Worm (Caenorhabditis elegans) whole organism, young adult: Measurements from ENCODE around the gene fbxa-148.

ENCODE experiments used
- B0336.3 ChIP-seq: fragments of 200-800 bp; sonication (Bioruptor generic); IDR thresholded peaks from 2 replicates; pipeline ENCODE4 v1.3.6; 2022; ENCODE audit warnings: missing genetic modification characterization, missing compliant biosample characterization
- F22D6.2 ChIP-seq: sonication (generic microtip); optimal IDR thresholded peaks from 2 replicates; lab custom pipeline; 2016; ENCODE audit warnings: mild to moderate bottlenecking, missing genetic modification characterization, missing compliant biosample characterization
- F39B2.1 ChIP-seq: fragments of 200-800 bp; sonication (Bioruptor generic); IDR thresholded peaks from 2 replicates; pipeline ENCODE4 v1.3.6; 2022; ENCODE audit warnings: missing genetic modification reagents, missing genetic modification characterization, missing compliant biosample characterization
- F57A8.1 ChIP-seq: fragments of 200-800 bp; sonication (Bioruptor generic); optimal IDR thresholded peaks from 2 replicates; lab custom pipeline; 2018; ENCODE audit warnings: mild to moderate bottlenecking, missing genetic modification characterization, moderate library complexity, missing compliant biosample characterization
- Y53F4B.3 ChIP-seq: fragments of 200-800 bp; sonication (Bioruptor generic); IDR thresholded peaks from 2 replicates; pipeline ENCODE4 v1.3.6; 2022; ENCODE audit warnings: missing genetic modification reagents, missing genetic modification characterization, missing compliant biosample characterization
- Y53G8AR.9 ChIP-seq: fragments of 200-800 bp; sonication (Bioruptor generic); conservative IDR thresholded peaks from 2 replicates; pipeline ENCODE4 v1.3.6; 2022; ENCODE audit warnings: missing genetic modification reagents, missing genetic modification characterization, missing compliant biosample characterization
- Y56A3A.18 ChIP-seq: fragments of 200-800 bp; sonication (Bioruptor generic); IDR thresholded peaks from 2 replicates; pipeline ENCODE4 v1.3.6; 2022; ENCODE audit warnings: missing genetic modification reagents, missing genetic modification characterization, missing compliant biosample characterization
- Y79H2A.3 ChIP-seq: fragments of 200-800 bp; sonication (Bioruptor generic); conservative IDR thresholded peaks from 2 replicates; pipeline ENCODE4 v1.3.6; 2022; ENCODE audit warnings: missing genetic modification reagents, missing genetic modification characterization, missing compliant biosample characterization
- Y95B8A.8 ChIP-seq: fragments of 200-800 bp; sonication (Bioruptor generic); IDR thresholded peaks from 2 replicates; pipeline ENCODE4 v1.3.6; 2022; ENCODE audit warnings: missing genetic modification reagents, missing genetic modification characterization, missing compliant biosample characterization
- ama-1 ChIP-seq, 3 experiments: fragments of 150-350 bp in 1 of 3; sonication (generic microtip) in 2 of 3; optimal IDR thresholded peaks; 2 replicates each; lab custom pipeline; 2014 to 2018; ENCODE audit warnings: missing biosample characterization in 2 of 3, missing genetic modification characterization in 2 of 3, missing genetic modification reagents in 2 of 3
- cebp-1 ChIP-seq, 2 experiments: fragments of 200-800 bp in 1 of 2; sonication (Bioruptor generic) in 1 of 2; sonication (generic microtip) in 1 of 2; IDR thresholded peaks in 1 of 2; optimal IDR thresholded peaks in 1 of 2; 2 replicates each; pipeline versions ENCODE4 v1.3.6 to Lab custom; 2017 to 2022; ENCODE audit warnings: missing compliant biosample characterization in 2 of 2, missing genetic modification characterization in 2 of 2, mild to moderate bottlenecking in 1 of 2, missing genetic modification reagents in 1 of 2, moderate library complexity in 1 of 2
- dox-1 ChIP-seq: fragments of 200-800 bp; sonication (Bioruptor generic); IDR thresholded peaks from 2 replicates; pipeline ENCODE4 v1.3.6; 2022; ENCODE audit warnings: missing genetic modification reagents, missing genetic modification characterization, missing compliant biosample characterization
- dpl-1 ChIP-seq: fragments of 150-350 bp; optimal IDR thresholded peaks from 2 replicates; lab custom pipeline; 2014; ENCODE audit warnings: missing biosample characterization, missing genetic modification reagents, missing genetic modification characterization
- efl-1 ChIP-seq: fragments of 150-350 bp; optimal IDR thresholded peaks from 2 replicates; lab custom pipeline; 2014; ENCODE audit warnings: missing biosample characterization, missing genetic modification reagents, missing genetic modification characterization
- egrh-3 ChIP-seq: fragments of 200-800 bp; sonication (Bioruptor generic); IDR thresholded peaks from 2 replicates; pipeline ENCODE4 v1.3.6; 2022; ENCODE audit warnings: missing genetic modification reagents, missing genetic modification characterization, missing compliant biosample characterization
- ekl-4 ChIP-seq: fragments of 200-800 bp; sonication (Bioruptor generic); IDR thresholded peaks from 2 replicates; pipeline ENCODE4 v1.3.6; 2022; ENCODE audit warnings: missing genetic modification reagents, missing genetic modification characterization, missing compliant biosample characterization
- ets-4 ChIP-seq: fragments of 200-800 bp; sonication (Bioruptor generic); optimal IDR thresholded peaks from 2 replicates; lab custom pipeline; 2018; ENCODE audit warnings: mild to moderate bottlenecking, missing genetic modification characterization, missing compliant biosample characterization
- him-1 ChIP-seq: sonication (generic microtip); optimal IDR thresholded peaks from 2 replicates; lab custom pipeline; 2016; ENCODE audit warnings: missing genotype, missing genetic modification reagents, missing genetic modification characterization, missing compliant biosample characterization
- hrde-1 ChIP-seq: sonication (generic microtip); optimal IDR thresholded peaks from 2 replicates; lab custom pipeline; 2016; ENCODE audit warnings: missing genetic modification characterization, mild to moderate bottlenecking, missing compliant biosample characterization, moderate library complexity, missing genotype, missing genetic modification reagents, borderline replicate concordance
- hsf-1 ChIP-seq: fragments of 200-800 bp; sonication (Bioruptor generic); IDR thresholded peaks from 2 replicates; pipeline ENCODE4 v1.3.6; 2022; ENCODE audit warnings: missing genetic modification reagents, missing genetic modification characterization, missing compliant biosample characterization
- let-607 ChIP-seq, 2 experiments: fragments of 200-800 bp in 1 of 2; sonication (Bioruptor generic) in 1 of 2; sonication (generic microtip) in 1 of 2; optimal IDR thresholded peaks; 2 replicates each; lab custom pipeline; 2016 to 2018; ENCODE audit warnings: mild to moderate bottlenecking in 2 of 2, missing compliant biosample characterization in 2 of 2, missing genetic modification characterization in 2 of 2, moderate library complexity in 2 of 2, missing genotype in 1 of 2
- lin-35 ChIP-seq, 3 experiments: fragments of 150-350 bp in 2 of 3; sonication (generic microtip) in 1 of 3; optimal IDR thresholded peaks; 2 replicates each; lab custom pipeline; 2014 to 2018; ENCODE audit warnings: missing biosample characterization in 3 of 3, missing genetic modification characterization in 3 of 3, missing genetic modification reagents in 3 of 3
- lin-40 ChIP-seq: sonication (generic microtip); optimal IDR thresholded peaks from 2 replicates; lab custom pipeline; 2016; ENCODE audit warnings: missing genetic modification characterization, mild to moderate bottlenecking, missing compliant biosample characterization, missing genotype, missing genetic modification reagents
- lin-54 ChIP-seq: fragments of 200-800 bp; sonication (Bioruptor generic); optimal IDR thresholded peaks from 2 replicates; lab custom pipeline; 2018; ENCODE audit warnings: mild to moderate bottlenecking, missing genetic modification characterization, missing compliant biosample characterization
- madf-10 ChIP-seq: sonication (generic microtip); optimal IDR thresholded peaks from 2 replicates; lab custom pipeline; 2016; ENCODE audit warnings: mild to moderate bottlenecking, missing genetic modification characterization, missing compliant biosample characterization
- madf-8 ChIP-seq: fragments of 200-800 bp; sonication (Bioruptor generic); conservative IDR thresholded peaks from 2 replicates; pipeline ENCODE4 v1.3.6; 2022; ENCODE audit warnings: missing genetic modification reagents, missing genetic modification characterization, missing compliant biosample characterization
- mcd-1 ChIP-seq: fragments of 200-800 bp; sonication (Bioruptor generic); IDR thresholded peaks from 2 replicates; pipeline ENCODE4 v1.3.6; 2022; ENCODE audit warnings: missing genetic modification reagents, missing genetic modification characterization, missing compliant biosample characterization
- mel-28 ChIP-seq: sonication (generic microtip); optimal IDR thresholded peaks from 2 replicates; lab custom pipeline; 2016; ENCODE audit warnings: borderline replicate concordance, mild to moderate bottlenecking, missing genetic modification characterization, missing compliant biosample characterization
- nfya-1 ChIP-seq: sonication (generic microtip); optimal IDR thresholded peaks from 2 replicates; lab custom pipeline; 2017; ENCODE audit warnings: antibody characterized with exemption, missing compliant biosample characterization, missing genetic modification characterization, borderline replicate concordance; ENCODE audit not compliant: insufficient read depth
- nfyb-1 ChIP-seq: fragments of 200-800 bp; sonication (Bioruptor generic); IDR thresholded peaks from 2 replicates; pipeline ENCODE4 v1.3.6; 2022; ENCODE audit warnings: missing genetic modification reagents, missing genetic modification characterization, missing compliant biosample characterization
- nhr-120 ChIP-seq: fragments of 200-800 bp; sonication (Bioruptor generic); IDR thresholded peaks from 2 replicates; pipeline ENCODE4 v1.3.6; 2022; ENCODE audit warnings: missing genetic modification characterization, missing compliant biosample characterization
- rcor-1 ChIP-seq: fragments of 200-800 bp; sonication (Bioruptor generic); IDR thresholded peaks from 2 replicates; pipeline ENCODE4 v1.3.6; 2022; ENCODE audit warnings: missing genetic modification reagents, missing genetic modification characterization, missing compliant biosample characterization
- repo-1 ChIP-seq: sonication (generic microtip); optimal IDR thresholded peaks from 2 replicates; lab custom pipeline; 2017; ENCODE audit warnings: mild to moderate bottlenecking, missing genetic modification characterization, missing compliant biosample characterization
- snpc-1.3 ChIP-seq: sonication (generic microtip); optimal IDR thresholded peaks from 2 replicates; lab custom pipeline; 2017; ENCODE audit warnings: missing genetic modification characterization, mild to moderate bottlenecking, missing compliant biosample characterization, antibody characterized with exemption, moderate library complexity, missing genotype, missing genetic modification reagents; ENCODE audit not compliant: insufficient read depth
- snpc-3.4 ChIP-seq: sonication (generic microtip); optimal IDR thresholded peaks from 2 replicates; lab custom pipeline; 2017; ENCODE audit warnings: missing genetic modification characterization, mild to moderate bottlenecking, missing compliant biosample characterization, antibody characterized with exemption, moderate library complexity, missing genotype, missing genetic modification reagents
- snpc-4 ChIP-seq, 5 experiments: fragments of 150-350 bp in 1 of 5; sonication (generic microtip) in 4 of 5; optimal IDR thresholded peaks; 2 replicates each; lab custom pipeline; 2014 to 2018; ENCODE audit warnings: missing genetic modification characterization in 5 of 5, missing biosample characterization in 3 of 5, antibody characterized with exemption in 2 of 5, mild to moderate bottlenecking in 2 of 5, missing compliant biosample characterization in 2 of 5, missing genotype in 2 of 5, moderate library complexity in 2 of 5, missing genetic modification reagents in 1 of 5
- somi-1 ChIP-seq: fragments of 200-800 bp; sonication (Bioruptor generic); optimal IDR thresholded peaks from 2 replicates; lab custom pipeline; 2018; ENCODE audit warnings: mild to moderate bottlenecking, missing genetic modification characterization, missing compliant biosample characterization
- tbp1 ChIP-seq: fragments of 200-800 bp; sonication (Bioruptor generic); optimal IDR thresholded peaks from 2 replicates; lab custom pipeline; 2018; ENCODE audit warnings: mild to moderate bottlenecking, missing genetic modification characterization, missing compliant biosample characterization
- tlf-1 ChIP-seq: fragments of 200-800 bp; sonication (Bioruptor generic); optimal IDR thresholded peaks from 2 replicates; lab custom pipeline; 2018; ENCODE audit warnings: mild to moderate bottlenecking, missing genetic modification characterization, missing compliant biosample characterization
- xnd-1 ChIP-seq: sonication (generic microtip); optimal IDR thresholded peaks from 2 replicates; lab custom pipeline; 2016; ENCODE audit warnings: missing genotype, missing genetic modification reagents, missing genetic modification characterization, missing compliant biosample characterization
- ztf-25 ChIP-seq: fragments of 200-800 bp; sonication (Bioruptor generic); IDR thresholded peaks from 2 replicates; pipeline ENCODE4 v1.3.6; 2022; ENCODE audit warnings: missing genetic modification reagents, missing genetic modification characterization, missing compliant biosample characterization
- ztf-28 ChIP-seq: fragments of 200-800 bp; sonication (Bioruptor generic); IDR thresholded peaks from 2 replicates; pipeline ENCODE4 v1.3.6; 2022; ENCODE audit warnings: missing genetic modification reagents, missing genetic modification characterization, missing compliant biosample characterization

The fbxa-148 gene

ce11 chrV:16958975-16959374, 20.1 kb downstream of the fbxa-148 start:
- peak; percentile 15; the same call in 1 of the 2 replicates for TF ChIP-seq nfyb-1 (GFP tag; lab: Robert Waterston, UW)
- TF ChIP-seq rcor-1 (GFP tag; lab: Robert Waterston, UW): no peak

- TF ChIP-seq nfyb-1 (GFP tag; lab: Robert Waterston, UW) (peak; percentile 84), Y53G8AR.9 (peak; percentile 72; the same call in 1 of the 2 replicates), F57A8.1 (GFP tag; lab: Kevin White, UChicago) (no peak), ztf-28 (GFP tag; lab: Robert Waterston, UW) (no peak), hsf-1 (GFP tag; lab: Robert Waterston, UW) (0 out of 2 replicates have a peak, but pooled peaks have one; percentile 51), F22D6.2 (tag; lab: Kevin White, UChicago) (no peak), ekl-4 (GFP tag; lab: Robert Waterston, UW) (peak; percentile 83), madf-10 (tag; lab: Kevin White, UChicago) (peak; percentile 20), repo-1 (tag; lab: Kevin White, UChicago) (no peak), B0336.3 (GFP tag; lab: Robert Waterston, UW) (peak; percentile 67; the same call in 1 of the 2 replicates), somi-1 (GFP tag; lab: Kevin White, UChicago) (peak; percentile 22), hrde-1 (tag; lab: Kevin White, UChicago) (no peak), tlf-1 (GFP tag; lab: Kevin White, UChicago) (peak; percentile 59), Y53F4B.3 (GFP tag; lab: Robert Waterston, UW) (0 out of 2 replicates have a peak, but pooled peaks have one; percentile 38), snpc-1.3 (tag; lab: Kevin White, UChicago) (peak; percentile 49), nfya-1 (tag; lab: Kevin White, UChicago) (no peak), let-607 (tag; optimal IDR thresholded peaks at IDR 0.05; lab: Kevin White, UChicago) (peak in 1 of 2 experiments; percentile 22), dox-1 (GFP tag; lab: Robert Waterston, UW) (peak; percentile 85), F39B2.1 (GFP tag; lab: Robert Waterston, UW) (no peak), rcor-1 (GFP tag; lab: Robert Waterston, UW) (peak; percentile 87), xnd-1 (tag; lab: Kevin White, UChicago) (peak; percentile 20), lin-54 (peak; percentile 97), Y95B8A.8 (0 out of 2 replicates have a peak, but pooled peaks have one; percentile 71), Y56A3A.18 (GFP tag; lab: Robert Waterston, UW) (peak; percentile 72; the same call in 1 of the 2 replicates), efl-1 (GFP tag; lab: Kevin White, UChicago) (no peak), him-1 (peak; percentile 28), ztf-25 (GFP tag; lab: Robert Waterston, UW) (no peak), mel-28 (tag; lab: Kevin White, UChicago) (no peak), nhr-120 (GFP tag; lab: Robert Waterston, UW) (no peak), lin-40 (tag; lab: Kevin White, UChicago) (peak; percentile 87), dpl-1 (GFP tag; lab: Kevin White, UChicago) (peak; percentile 98), lin-35 (GFP tag; optimal IDR thresholded peaks at IDR 0.05; lab: Kevin White, UChicago) (peak; percentile 79 to 97 (median 83)), mcd-1 (GFP tag; lab: Robert Waterston, UW) (peak; percentile 99), cebp-1 (GFP tag; IDR thresholded peaks at IDR 0.05; lab: Robert Waterston, UW) (peak; percentile 47), cebp-1 (tag; optimal IDR thresholded peaks at IDR 0.05; lab: Kevin White, UChicago) (peak; percentile 89), tbp1 (GFP tag; lab: Kevin White, UChicago) (peak; percentile 68), ets-4 (no peak), snpc-3.4 (tag; lab: Kevin White, UChicago) (peak; percentile 72), snpc-4 (GFP tag; optimal IDR thresholded peaks at IDR 0.05; lab: Kevin White, UChicago) (peak; percentile 70), snpc-4 (tag; optimal IDR thresholded peaks at IDR 0.05; lab: Kevin White, UChicago) (peak; percentile 61 to 94 (median 89)), madf-8 (GFP tag; lab: Robert Waterston, UW) (peak; percentile 35), egrh-3 (GFP tag; lab: Robert Waterston, UW) (no peak), Y79H2A.3 (no peak), ama-1 (optimal IDR thresholded peaks at IDR 0.05; lab: Kevin White, UChicago) (no peak), ama-1 (GFP tag; optimal IDR thresholded peaks at IDR 0.05; lab: Kevin White, UChicago) (no peak)
These were observed 26.8 kb downstream of the fbxa-148 start, which contains the start of gene efl-1 for ce11 chrV:16965655-16966054. Gene efl-1, minus strand, starts transcription at chrV:16965675.
